Worm (Caenorhabditis elegans) whole organism, young adult: ENCODE data around the gene C04E6.4.

Experiments used
- B0019.2 ChIP-seq: fragments of 200-800 bp; sonication (Bioruptor generic); conservative IDR thresholded peaks from 2 replicates; pipeline ENCODE4 v1.3.6; 2022; ENCODE audit warnings: missing genetic modification reagents, missing genetic modification characterization, missing compliant biosample characterization
- D2030.7 ChIP-seq: fragments of 200-800 bp; sonication (Bioruptor generic); IDR thresholded peaks from 2 replicates; pipeline ENCODE4 v1.3.6; 2022; ENCODE audit warnings: missing genetic modification reagents, missing genetic modification characterization, missing compliant biosample characterization
- F10E7.11 ChIP-seq: sonication (generic microtip); optimal IDR thresholded peaks from 2 replicates; lab custom pipeline; 2017; ENCODE audit warnings: mild to moderate bottlenecking, missing genetic modification characterization, moderate library complexity, missing compliant biosample characterization
- F23B12.7 ChIP-seq: sonication (generic microtip); optimal IDR thresholded peaks from 2 replicates; lab custom pipeline; 2017; ENCODE audit warnings: missing genetic modification characterization, mild to moderate bottlenecking, missing compliant biosample characterization, antibody characterized with exemption, moderate library complexity; ENCODE audit not compliant: insufficient read depth
- F37B4.10 ChIP-seq: fragments of 200-800 bp; sonication (Bioruptor generic); IDR thresholded peaks from 2 replicates; pipeline ENCODE4 v1.3.6; 2022; ENCODE audit warnings: missing genetic modification characterization, missing compliant biosample characterization
- F39B2.1 ChIP-seq: fragments of 200-800 bp; sonication (Bioruptor generic); IDR thresholded peaks from 2 replicates; pipeline ENCODE4 v1.3.6; 2022; ENCODE audit warnings: missing genetic modification reagents, missing genetic modification characterization, missing compliant biosample characterization
- F57A8.1 ChIP-seq: fragments of 200-800 bp; sonication (Bioruptor generic); optimal IDR thresholded peaks from 2 replicates; lab custom pipeline; 2018; ENCODE audit warnings: mild to moderate bottlenecking, missing genetic modification characterization, moderate library complexity, missing compliant biosample characterization
- Y53F4B.3 ChIP-seq: fragments of 200-800 bp; sonication (Bioruptor generic); IDR thresholded peaks from 2 replicates; pipeline ENCODE4 v1.3.6; 2022; ENCODE audit warnings: missing genetic modification reagents, missing genetic modification characterization, missing compliant biosample characterization
- Y53G8AR.9 ChIP-seq: fragments of 200-800 bp; sonication (Bioruptor generic); conservative IDR thresholded peaks from 2 replicates; pipeline ENCODE4 v1.3.6; 2022; ENCODE audit warnings: missing genetic modification reagents, missing genetic modification characterization, missing compliant biosample characterization
- Y67H2A.10 ChIP-seq: fragments of 200-800 bp; sonication (Bioruptor generic); conservative IDR thresholded peaks from 2 replicates; pipeline ENCODE4 v1.3.6; 2022; ENCODE audit warnings: missing genetic modification reagents, missing genetic modification characterization, missing compliant biosample characterization
- Y95B8A.8 ChIP-seq: fragments of 200-800 bp; sonication (Bioruptor generic); IDR thresholded peaks from 2 replicates; pipeline ENCODE4 v1.3.6; 2022; ENCODE audit warnings: missing genetic modification reagents, missing genetic modification characterization, missing compliant biosample characterization
- attf-5 ChIP-seq: fragments of 200-800 bp; sonication (Bioruptor generic); optimal IDR thresholded peaks from 2 replicates; lab custom pipeline; 2018; ENCODE audit warnings: mild to moderate bottlenecking, missing genetic modification characterization, missing compliant biosample characterization
- ceh-79 ChIP-seq: sonication (generic microtip); optimal IDR thresholded peaks from 2 replicates; lab custom pipeline; 2017; ENCODE audit warnings: mild to moderate bottlenecking, missing genetic modification characterization, missing compliant biosample characterization
- ceh-91 ChIP-seq: fragments of 200-800 bp; sonication (Bioruptor generic); IDR thresholded peaks from 2 replicates; pipeline ENCODE4 v1.3.6; 2022; ENCODE audit warnings: missing genetic modification reagents, missing genetic modification characterization, missing compliant biosample characterization
- die-1 ChIP-seq: sonication (generic microtip); optimal IDR thresholded peaks from 2 replicates; lab custom pipeline; 2016; ENCODE audit warnings: missing genotype, mild to moderate bottlenecking, missing genetic modification characterization, missing compliant biosample characterization
- ekl-4 ChIP-seq: fragments of 200-800 bp; sonication (Bioruptor generic); IDR thresholded peaks from 2 replicates; pipeline ENCODE4 v1.3.6; 2022; ENCODE audit warnings: missing genetic modification reagents, missing genetic modification characterization, missing compliant biosample characterization
- ets-4 ChIP-seq: fragments of 200-800 bp; sonication (Bioruptor generic); optimal IDR thresholded peaks from 2 replicates; lab custom pipeline; 2018; ENCODE audit warnings: mild to moderate bottlenecking, missing genetic modification characterization, missing compliant biosample characterization
- hlh-26 ChIP-seq: fragments of 200-800 bp; sonication (Bioruptor generic); conservative IDR thresholded peaks from 2 replicates; pipeline ENCODE4 v1.3.6; 2022; ENCODE audit warnings: missing genetic modification reagents, missing genetic modification characterization, missing compliant biosample characterization
- lag-1 ChIP-seq: fragments of 200-800 bp; sonication (Bioruptor generic); IDR thresholded peaks from 2 replicates; pipeline ENCODE4 v1.3.6; 2022; ENCODE audit warnings: missing genetic modification reagents, missing genetic modification characterization, missing compliant biosample characterization
- let-526 ChIP-seq: fragments of 200-800 bp; sonication (Bioruptor generic); IDR thresholded peaks from 2 replicates; pipeline ENCODE4 v1.3.6; 2022; ENCODE audit warnings: missing genetic modification reagents, missing genetic modification characterization, missing compliant biosample characterization
- lin-35 ChIP-seq, 3 experiments: fragments of 150-350 bp in 2 of 3; sonication (generic microtip) in 1 of 3; optimal IDR thresholded peaks; 2 replicates each; lab custom pipeline; 2014 to 2018; ENCODE audit warnings: missing biosample characterization in 3 of 3, missing genetic modification characterization in 3 of 3, missing genetic modification reagents in 3 of 3
- lin-40 ChIP-seq: sonication (generic microtip); optimal IDR thresholded peaks from 2 replicates; lab custom pipeline; 2016; ENCODE audit warnings: missing genetic modification characterization, mild to moderate bottlenecking, missing compliant biosample characterization, missing genotype, missing genetic modification reagents
- lin-54 ChIP-seq: fragments of 200-800 bp; sonication (Bioruptor generic); optimal IDR thresholded peaks from 2 replicates; lab custom pipeline; 2018; ENCODE audit warnings: mild to moderate bottlenecking, missing genetic modification characterization, missing compliant biosample characterization
- madf-6 ChIP-seq: fragments of 200-800 bp; sonication (Bioruptor generic); IDR thresholded peaks from 2 replicates; pipeline ENCODE4 v1.3.6; 2022; ENCODE audit warnings: missing genetic modification reagents, missing genetic modification characterization, missing compliant biosample characterization
- mel-28 ChIP-seq: sonication (generic microtip); optimal IDR thresholded peaks from 2 replicates; lab custom pipeline; 2016; ENCODE audit warnings: borderline replicate concordance, mild to moderate bottlenecking, missing genetic modification characterization, missing compliant biosample characterization
- nhr-179 ChIP-seq: sonication (generic microtip); optimal IDR thresholded peaks from 2 replicates; lab custom pipeline; 2016; ENCODE audit warnings: mild to moderate bottlenecking, missing genetic modification characterization, missing compliant biosample characterization
- nhr-27 ChIP-seq: fragments of 200-800 bp; sonication (Bioruptor generic); optimal IDR thresholded peaks from 2 replicates; lab custom pipeline; 2018; ENCODE audit warnings: mild to moderate bottlenecking, missing genetic modification characterization, moderate library complexity, missing compliant biosample characterization
- sea-2 ChIP-seq: fragments of 200-800 bp; sonication (Bioruptor generic); IDR thresholded peaks from 2 replicates; pipeline ENCODE4 v1.3.6; 2022; ENCODE audit warnings: missing genetic modification characterization, missing compliant biosample characterization
- snpc-3.4 ChIP-seq: sonication (generic microtip); optimal IDR thresholded peaks from 2 replicates; lab custom pipeline; 2017; ENCODE audit warnings: missing genetic modification characterization, mild to moderate bottlenecking, missing compliant biosample characterization, antibody characterized with exemption, moderate library complexity, missing genotype, missing genetic modification reagents
- sptf-2 ChIP-seq: fragments of 200-800 bp; sonication (Bioruptor generic); optimal IDR thresholded peaks from 2 replicates; lab custom pipeline; 2018; ENCODE audit warnings: mild to moderate bottlenecking, missing genetic modification characterization, missing compliant biosample characterization
- tlf-1 ChIP-seq: fragments of 200-800 bp; sonication (Bioruptor generic); optimal IDR thresholded peaks from 2 replicates; lab custom pipeline; 2018; ENCODE audit warnings: mild to moderate bottlenecking, missing genetic modification characterization, missing compliant biosample characterization
- zim-3 ChIP-seq: sonication (generic microtip); optimal IDR thresholded peaks from 2 replicates; lab custom pipeline; 2017; ENCODE audit warnings: mild to moderate bottlenecking, missing genetic modification characterization, moderate library complexity, missing compliant biosample characterization
- ztf-3 ChIP-seq: fragments of 200-800 bp; sonication (Bioruptor generic); optimal IDR thresholded peaks from 2 replicates; lab custom pipeline; 2018; ENCODE audit warnings: mild to moderate bottlenecking, missing genetic modification characterization, missing compliant biosample characterization
- ztf-6 ChIP-seq: fragments of 200-800 bp; sonication (Bioruptor generic); IDR thresholded peaks from 2 replicates; pipeline ENCODE4 v1.3.6; 2022; ENCODE audit warnings: missing genetic modification reagents, missing genetic modification characterization, missing compliant biosample characterization

The C04E6.4 gene

ce11 chrV:5883735-5884134 lies 23.5 kb upstream of the C04E6.4 start, which contains the start of gene C04E6.8:
TSS of gene C04E6.8 (minus strand) at chrV:5883835.
- no peak for TF ChIP-seq ceh-79 (tag; lab: Kevin White, UChicago)

ce11 chrV:5888820-5889219 lies 18.4 kb upstream of the C04E6.4 start:
- TF ChIP-seq B0019.2 (no peak), F39B2.1 (no peak), ztf-6 (GFP tag; lab: Robert Waterston, UW) (no peak), D2030.7 (GFP tag; lab: Robert Waterston, UW) (no peak), die-1 (no peak), lin-40 (tag; lab: Kevin White, UChicago) (no peak), ztf-3 (GFP tag; lab: Kevin White, UChicago) (no peak), madf-6 (no peak), attf-5 (no peak), F37B4.10 (GFP tag; lab: Robert Waterston, UW) (no peak), lin-54 (GFP tag; lab: Kevin White, UChicago) (no peak), lin-35 (GFP tag; optimal IDR thresholded peaks at IDR 0.05; lab: Kevin White, UChicago) (no peak), Y95B8A.8 (GFP tag; lab: Robert Waterston, UW) (no peak), let-526 (no peak), nhr-27 (tag; lab: Kevin White, UChicago) (no peak), nhr-179 (no peak), mel-28 (tag; lab: Kevin White, UChicago) (no peak), hlh-26 (GFP tag; lab: Robert Waterston, UW) (no peak), F23B12.7 (tag; lab: Kevin White, UChicago) (no peak)
- TF ChIP-seq, all 124 proteins: peak for 0

- TF ChIP-seq lag-1 (GFP tag; lab: Robert Waterston, UW) = no peak
- no peak for TF ChIP-seq ekl-4
- no peak for TF ChIP-seq F57A8.1 (GFP tag; lab: Kevin White, UChicago)
- TF ChIP-seq D2030.7 (GFP tag; lab: Robert Waterston, UW) = no peak
- no peak for TF ChIP-seq ceh-91
- TF ChIP-seq sptf-2 (GFP tag; lab: Kevin White, UChicago) = no peak
- TF ChIP-seq Y53F4B.3 = no peak
- TF ChIP-seq lin-54 (GFP tag; lab: Kevin White, UChicago) = no peak
- TF ChIP-seq F10E7.11 (tag; lab: Kevin White, UChicago) = no peak
- TF ChIP-seq Y67H2A.10 = no peak
- no peak for TF ChIP-seq tlf-1 (GFP tag; lab: Kevin White, UChicago)
- TF ChIP-seq zim-3 (tag; lab: Kevin White, UChicago) = no peak
- TF ChIP-seq Y95B8A.8 (GFP tag; lab: Robert Waterston, UW) = no peak
- TF ChIP-seq, all 124 proteins: peak for 0
Observed at ce11 chrV:5891204-5891603, 16.0 kb upstream of the C04E6.4 start.

ce11 chrV:5893015-5893414 lies 14.2 kb upstream of the C04E6.4 start, which contains the start of gene C04E6.7:
TSS of gene C04E6.7 (plus strand) at chrV:5893315.
- TF ChIP-seq F57A8.1 (GFP tag; lab: Kevin White, UChicago) (no peak), ets-4 (no peak), Y53G8AR.9 (GFP tag; lab: Robert Waterston, UW) (no peak), snpc-3.4 (tag; lab: Kevin White, UChicago) (no peak), sea-2 (no peak)
